Fruit fly (Drosophila melanogaster) whole organism, wandering third instar larva: Measurements from ENCODE around the gene CG3655.

Experiments
- GATAd ChIP-seq: sonication (Bioruptor generic); optimal IDR thresholded peaks from 2 replicates; lab custom pipeline; 2016; ENCODE audit warnings: missing biosample characterization, missing genetic modification characterization
- HLH106 ChIP-seq: fragments of 200-800 bp; optimal IDR thresholded peaks from 3 replicates; lab custom pipeline; 2019; ENCODE audit warnings: missing biosample characterization, mild to moderate bottlenecking, missing genetic modification characterization, moderate library complexity
- lola ChIP-seq: fragments of >200 bp; optimal IDR thresholded peaks from 2 replicates; lab custom pipeline; 2017; ENCODE audit warnings: missing biosample characterization, missing genetic modification characterization

DNA sequence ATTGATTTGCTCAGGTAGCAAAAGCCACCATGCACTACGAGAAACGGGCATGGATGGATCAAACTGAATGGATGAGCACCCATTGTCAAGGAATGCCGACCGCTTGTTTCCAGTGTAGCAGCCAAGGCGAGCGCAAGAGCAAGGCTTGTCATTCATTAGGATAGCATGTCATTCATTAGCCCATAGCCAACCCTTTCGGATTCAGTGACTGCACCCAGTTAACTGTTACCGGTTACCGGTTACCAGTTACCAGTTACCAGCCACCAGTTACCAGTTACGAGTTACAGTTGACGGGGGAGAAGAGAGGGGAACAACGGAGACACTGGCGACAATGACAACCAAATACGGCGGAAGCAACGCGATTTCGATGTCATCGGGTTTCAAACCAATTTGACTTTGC is 35.1 kb downstream of the CG3655 start:
- TF ChIP-seq lola (GFP tag; lab: Kevin White, UChicago) (no peak), GATAd (no peak), HLH106 (tag; lab: Kevin White, UChicago) (no peak)
